Fruit fly (Drosophila melanogaster) S2 (cell line): ENCODE measurements around the gene FucT6.

Experiments used
- CG8478 ChIP-seq: fragments of >200 bp; optimal IDR thresholded peaks from 2 replicates; lab custom pipeline; 2018
- CTCF ChIP-seq, 2 experiments: fragments of >200 bp; optimal IDR thresholded peaks; 2 replicates each; lab custom pipeline; 2018

dm6 chrX:11733795-11734194, 24.0 kb upstream of the FucT6 start, which contains the start of gene inaF-A:
- TF ChIP-seq CTCF (optimal IDR thresholded peaks at IDR 0.05; lab: Kevin White, UChicago) (no peak), CG8478 (lab: Kevin White, UChicago) (no peak)
